Fruit fly (Drosophila melanogaster) whole organism, adult: Measurements from ENCODE around the gene CG15199.

Source experiments
- CG12768 ChIP-seq: fragments of 200-800 bp; sonication (Bioruptor generic); optimal IDR thresholded peaks from 2 replicates; lab custom pipeline; 2017; ENCODE audit warnings: missing biosample characterization, missing genetic modification characterization, mild to moderate bottlenecking, moderate library complexity, missing genetic modification reagents
- CG5204 ChIP-seq: fragments of 200-800 bp; sonication (Bioruptor generic); optimal IDR thresholded peaks from 2 replicates; lab custom pipeline; 2016; ENCODE audit warnings: missing biosample characterization, missing genetic modification characterization
- CG7101 ChIP-seq: fragments of 200-800 bp; sonication (Bioruptor generic); optimal IDR thresholded peaks from 2 replicates; lab custom pipeline; 2018; ENCODE audit warnings: missing biosample characterization, mild to moderate bottlenecking, missing genetic modification characterization, moderate library complexity
- Clk ChIP-seq: fragments of 200-800 bp; sonication (Bioruptor generic); optimal IDR thresholded peaks from 2 replicates; lab custom pipeline; 2017; ENCODE audit warnings: missing biosample characterization, missing genetic modification characterization
- Mnt ChIP-seq: fragments of 200-800 bp; sonication (Bioruptor generic); optimal IDR thresholded peaks from 2 replicates; lab custom pipeline; 2016; ENCODE audit warnings: missing biosample characterization, mild to moderate bottlenecking, missing genetic modification characterization
- pad ChIP-seq: fragments of 200-800 bp; sonication (Bioruptor generic); optimal IDR thresholded peaks from 3 replicates; lab custom pipeline; 2017; ENCODE audit warnings: missing biosample characterization, missing genetic modification characterization, mild to moderate bottlenecking, moderate library complexity, missing genetic modification reagents
- tj ChIP-seq: fragments of 200-800 bp; sonication (Bioruptor generic); optimal IDR thresholded peaks from 3 replicates; lab custom pipeline; 2017; ENCODE audit warnings: missing biosample characterization, mild to moderate bottlenecking, missing genetic modification characterization, moderate library complexity

DNA sequence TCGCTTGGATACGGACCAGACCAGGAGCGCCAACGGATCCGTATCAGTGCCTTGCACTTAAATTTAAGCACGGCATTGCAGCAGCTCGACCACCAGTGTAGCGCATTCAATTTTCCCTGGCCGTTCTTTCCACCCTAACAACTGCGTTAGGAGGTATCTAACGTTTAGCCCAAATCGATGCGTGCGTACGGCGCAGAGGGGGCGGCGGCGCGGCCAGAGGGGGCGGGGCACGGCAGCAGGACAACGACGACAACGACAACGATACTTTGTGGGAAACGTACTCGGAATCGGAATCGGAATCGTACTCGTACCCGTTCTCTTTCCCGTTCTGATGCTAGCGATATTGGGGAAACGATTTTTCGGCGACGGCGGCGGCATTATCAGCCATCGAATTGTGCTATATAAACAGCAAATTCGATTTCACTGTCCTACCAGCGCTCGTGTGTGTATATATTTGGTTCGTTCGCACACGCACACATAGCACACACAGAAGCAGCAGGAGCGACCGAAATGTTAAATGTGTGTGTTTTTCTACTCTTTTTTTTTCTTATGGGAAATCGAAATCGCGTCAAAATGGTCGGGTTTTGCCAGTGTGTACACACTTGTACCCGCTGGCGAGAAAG is 17.4 kb downstream of the CG15199 start, which contains the start of gene CG11122:
- TF ChIP-seq tj (GFP tag; lab: Kevin White, UChicago) = no peak
- no peak for TF ChIP-seq CG5204
- peak; percentile 7 for TF ChIP-seq Mnt (GFP tag; lab: Kevin White, UChicago)
- TF ChIP-seq CG7101 (tag; lab: Kevin White, UChicago) = no peak
- TF ChIP-seq CG12768 (GFP tag; lab: Kevin White, UChicago) = no peak
- TF ChIP-seq pad (GFP tag; lab: Kevin White, UChicago) = no peak
- no peak for TF ChIP-seq Clk (GFP tag; lab: Kevin White, UChicago)
